Fruit fly (Drosophila melanogaster): ENCODE results near the gene CG4596.

- no peak for TF ChIP-seq CTCF (optimal IDR thresholded peaks at IDR 0.05)
- TF ChIP-seq CG8478 (optimal IDR thresholded peaks at IDR 0.05): no peak
Observed at dm6 chr3R:10863446-10863819, 9.4 kb upstream of the CG4596 start.
